Fruit fly (Drosophila melanogaster): ENCODE results near the gene CASK.

CASK gene

dm6 chr3R:21808622-21809347 lies 13.7 kb downstream of the CASK start (continued):
- peak; percentile 87 for TF ChIP-seq CG10321 (GFP tag; IDR thresholded peaks at IDR 0.05)
- peak; percentile 24 for TF ChIP-seq CG2712 (tag; optimal IDR thresholded peaks at IDR 0.05)
- no peak for TF ChIP-seq nmo (GFP tag; optimal IDR thresholded peaks at IDR 0.05)
- peak; percentile 38; the same call in 1 of the 2 replicates for TF ChIP-seq onecut (GFP tag; IDR thresholded peaks at IDR 0.05)
- TF ChIP-seq Opbp (GFP tag; IDR thresholded peaks at IDR 0.05; ENCODE audit: partially characterized antibody): no peak
- TF ChIP-seq pan (optimal IDR thresholded peaks at IDR 0.05): no peak
- TF ChIP-seq pan (GFP tag; optimal IDR thresholded peaks at IDR 0.05 in 1 of 2, IDR thresholded peaks at IDR 0.05 in 1 of 2): peak in 1 of 2 experiments; percentile 24
- no peak for TF ChIP-seq CG6765 (GFP tag; optimal IDR thresholded peaks at IDR 0.05)
- no peak for TF ChIP-seq CG9609 (GFP tag; optimal IDR thresholded peaks at IDR 0.05)
- TF ChIP-seq BtbVII (GFP tag; optimal IDR thresholded peaks at IDR 0.05): no peak
- no peak for TF ChIP-seq Dll (GFP tag; IDR thresholded peaks at IDR 0.05; ENCODE audit: partially characterized antibody)
- TF ChIP-seq Asciz (GFP tag; optimal IDR thresholded peaks at IDR 0.05): no peak
- TF ChIP-seq salm (tag; optimal IDR thresholded peaks at IDR 0.05): no peak
- TF ChIP-seq CG6272 (GFP tag; IDR thresholded peaks at IDR 0.05): no peak
- peak; percentile 70 for TF ChIP-seq CG18599 (GFP tag; optimal IDR thresholded peaks at IDR 0.05)
- no peak for TF ChIP-seq CG6813 (GFP tag; optimal IDR thresholded peaks at IDR 0.05)
- no peak for TF ChIP-seq dati (GFP tag; IDR thresholded peaks at IDR 0.05)
- no peak for TF ChIP-seq bcd (GFP tag; optimal IDR thresholded peaks at IDR 0.05)
- TF ChIP-seq lola (GFP tag; optimal IDR thresholded peaks at IDR 0.05): no peak
- TF ChIP-seq YL-1 (GFP tag; optimal IDR thresholded peaks at IDR 0.05): no peak
- TF ChIP-seq CG16813 (GFP tag; IDR thresholded peaks at IDR 0.05; ENCODE audit: partially characterized antibody): no peak
- no peak for TF ChIP-seq unc-4 (GFP tag; IDR thresholded peaks at IDR 0.05; ENCODE audit: partially characterized antibody)
- TF ChIP-seq CG12219 (GFP tag; optimal IDR thresholded peaks at IDR 0.05): no peak
- peak; percentile 31 for TF ChIP-seq Hand (GFP tag; optimal IDR thresholded peaks at IDR 0.05)
- TF ChIP-seq CG12071 (GFP tag; optimal IDR thresholded peaks at IDR 0.05): no peak
- TF ChIP-seq ranshi (GFP tag; IDR thresholded peaks at IDR 0.05): no peak
- no peak for TF ChIP-seq Mad (GFP tag; optimal IDR thresholded peaks at IDR 0.05)
- no peak for TF ChIP-seq Dek (tag; optimal IDR thresholded peaks at IDR 0.05)
- TF ChIP-seq CG6254 (GFP tag; optimal IDR thresholded peaks at IDR 0.05): no peak
- TF ChIP-seq CG18764 (GFP tag; optimal IDR thresholded peaks at IDR 0.05): no peak
- TF ChIP-seq CG2875 (GFP tag; optimal IDR thresholded peaks at IDR 0.05): no peak
- TF ChIP-seq tna (GFP tag; IDR thresholded peaks at IDR 0.05; ENCODE audit: partially characterized antibody): no peak
- 0 out of 4 replicates have a peak, but pooled peaks have one; percentile 10 for TF ChIP-seq chinmo (GFP tag; IDR thresholded peaks at IDR 0.05; ENCODE audit: partially characterized antibody)
- TF ChIP-seq CG3163 (GFP tag; optimal IDR thresholded peaks at IDR 0.05): no peak
- TF ChIP-seq sna (GFP tag; IDR thresholded peaks at IDR 0.05; ENCODE audit: partially characterized antibody): no peak
- no peak for TF ChIP-seq dpn (GFP tag; optimal IDR thresholded peaks at IDR 0.05)
- no peak for TF ChIP-seq CG9932 (GFP tag; IDR thresholded peaks at IDR 0.05)
- no peak for TF ChIP-seq toy (GFP tag; IDR thresholded peaks at IDR 0.05)
- TF ChIP-seq trh (GFP tag; optimal IDR thresholded peaks at IDR 0.05): no peak
- no peak for TF ChIP-seq slp2 (GFP tag; optimal IDR thresholded peaks at IDR 0.05)
- TF ChIP-seq HLHmδ (GFP tag; optimal IDR thresholded peaks at IDR 0.05): no peak
- no peak for TF ChIP-seq crp (GFP tag; optimal IDR thresholded peaks at IDR 0.05)
- TF ChIP-seq CG7556 (GFP tag; optimal IDR thresholded peaks at IDR 0.05): peak; percentile 61
- TF ChIP-seq Optix (GFP tag; IDR thresholded peaks at IDR 0.05): no peak
- no peak for TF ChIP-seq gt (GFP tag; IDR thresholded peaks at IDR 0.05)
- no peak for TF ChIP-seq CG8765 (GFP tag; IDR thresholded peaks at IDR 0.05)
- no peak for TF ChIP-seq unpg (GFP tag; optimal IDR thresholded peaks at IDR 0.05)
- TF ChIP-seq dmrt99B (tag; optimal IDR thresholded peaks at IDR 0.05): peak; percentile 55
